Worm (Caenorhabditis elegans): Measurements from ENCODE around the gene aman-2.

Gene aman-2

DNA sequence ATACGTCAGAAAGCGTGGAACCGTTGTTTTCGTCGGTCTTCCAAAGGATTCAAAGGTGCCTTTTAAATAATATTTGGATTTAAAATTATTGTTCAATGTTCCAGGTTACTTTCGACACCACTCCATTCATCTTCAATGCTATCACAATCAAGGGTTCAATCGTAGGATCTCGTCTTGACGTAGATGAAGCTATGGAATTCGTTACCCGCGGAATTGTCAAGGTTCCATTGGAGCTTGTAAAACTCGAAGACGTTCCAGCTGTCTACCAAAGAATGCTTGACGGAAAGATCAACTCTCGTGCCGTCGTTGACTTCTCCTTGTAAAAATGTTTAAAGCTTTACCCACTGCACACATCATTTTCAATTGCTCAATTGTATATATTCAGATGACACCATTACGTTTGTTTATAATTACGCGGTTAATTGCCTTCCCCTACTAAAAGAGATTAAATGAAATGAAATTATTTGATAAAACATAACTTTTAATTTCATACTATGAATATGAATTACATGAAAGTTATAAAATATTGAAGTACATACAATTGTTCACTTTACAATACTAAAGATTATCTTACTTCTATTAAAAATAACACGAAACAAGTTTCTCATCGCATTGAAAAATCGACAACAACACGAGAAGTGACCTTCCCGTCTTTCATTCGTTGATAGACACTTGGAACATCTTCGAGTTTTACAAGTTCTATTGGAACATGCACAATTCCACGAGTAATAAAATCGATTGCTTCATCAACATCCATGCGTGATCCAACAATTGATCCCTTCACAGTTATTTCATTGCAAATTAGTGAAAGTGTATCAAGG is 43.7 kb downstream of the aman-2 start (continued):
- peak; percentile 62 for TF ChIP-seq snu-23 (GFP tag; optimal IDR thresholded peaks at IDR 0.05)
- TF ChIP-seq lin-39 (tag; optimal IDR thresholded peaks at IDR 0.05): peak; percentile 40
- peak; percentile 60 for TF ChIP-seq nhr-90 (tag; optimal IDR thresholded peaks at IDR 0.05; ENCODE audit: poor library complexity)
- no peak for TF ChIP-seq grh-1 (GFP tag; IDR thresholded peaks at IDR 0.05)
- TF ChIP-seq nhr-71 (tag; optimal IDR thresholded peaks at IDR 0.05): peak; percentile 53
- no peak for TF ChIP-seq nhr-84 (tag; optimal IDR thresholded peaks at IDR 0.05)
- no peak for TF ChIP-seq isw-1 (GFP tag; IDR thresholded peaks at IDR 0.05)
- TF ChIP-seq skn-1 (tag; optimal IDR thresholded peaks at IDR 0.05): peak; percentile 7
- no peak for TF ChIP-seq ceh-82 (tag; optimal IDR thresholded peaks at IDR 0.05)
- peak; percentile 61 for TF ChIP-seq C16A3.4 (tag; optimal IDR thresholded peaks at IDR 0.05)
- peak; percentile 12 to 37 (median 16) for TF ChIP-seq dpl-1 (GFP tag; optimal IDR thresholded peaks at IDR 0.05)
- TF ChIP-seq ama-1 (optimal IDR thresholded peaks at IDR 0.05): peak; percentile 94
- TF ChIP-seq aly-2 (tag; optimal IDR thresholded peaks at IDR 0.05): peak; percentile 77
- peak; percentile 72 for TF ChIP-seq nhr-19 (GFP tag; conservative IDR thresholded peaks at IDR 0.05)
- peak; percentile 50 for TF ChIP-seq pax-3 (tag; optimal IDR thresholded peaks at IDR 0.05)
- TF ChIP-seq sptf-1 (tag; optimal IDR thresholded peaks at IDR 0.05): no peak
- TF ChIP-seq elt-3 (tag; optimal IDR thresholded peaks at IDR 0.05): peak in 1 of 6 experiments; percentile 3

DNA sequence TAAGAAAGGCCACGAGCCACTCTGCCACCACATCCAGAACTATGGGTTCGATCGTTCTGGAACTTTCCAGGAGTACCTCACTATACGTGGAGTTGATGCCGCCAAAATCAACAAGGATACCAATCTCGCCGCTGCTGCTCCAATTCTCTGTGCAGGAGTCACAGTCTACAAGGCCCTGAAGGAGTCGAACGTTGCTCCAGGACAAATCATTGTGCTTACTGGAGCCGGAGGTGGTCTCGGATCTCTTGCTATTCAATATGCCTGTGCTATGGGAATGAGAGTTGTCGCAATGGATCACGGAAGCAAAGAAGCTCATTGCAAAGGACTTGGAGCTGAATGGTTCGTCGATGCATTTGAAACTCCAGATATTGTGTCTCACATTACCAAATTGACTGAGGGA is 44.4 kb downstream of the aman-2 start:
- no peak for TF ChIP-seq zip-4 (GFP tag; optimal IDR thresholded peaks at IDR 0.05)
- TF ChIP-seq ama-1 (optimal IDR thresholded peaks at IDR 0.05): peak; percentile 93
- TF ChIP-seq nhr-47 (tag; optimal IDR thresholded peaks at IDR 0.05): peak; percentile 9
- TF ChIP-seq elt-3 (tag; optimal IDR thresholded peaks at IDR 0.05): no peak
- TF ChIP-seq unc-86 (tag; optimal IDR thresholded peaks at IDR 0.05): no peak
- TF ChIP-seq nhr-237 (tag; optimal IDR thresholded peaks at IDR 0.05): no peak
- TF ChIP-seq efl-1 (optimal IDR thresholded peaks at IDR 0.05): no peak
- peak in 1 of 2 experiments; percentile 91 for TF ChIP-seq efl-1 (GFP tag; optimal IDR thresholded peaks at IDR 0.05 in 1 of 2)
- TF ChIP-seq C34B4.2 (tag; optimal IDR thresholded peaks at IDR 0.05): no peak
- no peak for TF ChIP-seq aly-2 (tag; optimal IDR thresholded peaks at IDR 0.05)

DNA sequence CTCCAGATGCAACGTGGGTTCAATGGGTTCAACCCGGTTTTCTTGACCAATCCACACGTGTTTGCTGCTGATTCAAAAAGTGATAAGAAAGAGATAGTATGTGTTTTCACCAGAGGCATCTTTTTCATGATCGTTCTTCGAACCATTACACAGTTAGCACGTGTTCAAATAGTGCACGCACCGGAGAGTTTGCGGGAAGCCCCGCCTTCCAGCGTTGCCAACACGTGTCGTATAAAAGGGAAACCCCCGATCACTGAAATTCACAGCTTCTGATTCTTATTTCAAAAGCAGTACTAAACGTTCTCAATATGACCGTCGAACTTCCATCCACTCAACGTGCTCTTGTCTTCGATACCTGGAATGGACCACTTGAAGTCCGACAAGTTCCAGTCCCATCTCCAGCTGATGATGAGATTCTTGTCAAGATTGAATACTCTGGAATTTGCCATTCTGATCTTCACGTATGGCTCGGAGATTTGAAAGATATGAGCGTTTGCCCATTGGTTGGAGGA is 45.0 kb downstream of the aman-2 start, which contains the start of gene adh-1:
Gene adh-1 (plus strand): TSS at position 261 of the 512 bp plus-strand sequence.
- TF ChIP-seq alr-1 (tag; optimal IDR thresholded peaks at IDR 0.05; ENCODE audit: borderline replicate concordance): no peak
- TF ChIP-seq rnt-1 (tag; optimal IDR thresholded peaks at IDR 0.05): peak; percentile 91
- no peak for TF ChIP-seq unc-62 (GFP tag; optimal IDR thresholded peaks at IDR 0.05)
- peak; percentile 97 for TF ChIP-seq nhr-71 (tag; optimal IDR thresholded peaks at IDR 0.05)
- TF ChIP-seq mab-9 (GFP tag; IDR thresholded peaks at IDR 0.05): no peak
- TF ChIP-seq aly-2 (tag; optimal IDR thresholded peaks at IDR 0.05): no peak
- TF ChIP-seq lin-15B (tag; optimal IDR thresholded peaks at IDR 0.05): no peak
- peak; percentile 1 for TF ChIP-seq C04F5.9 (tag; optimal IDR thresholded peaks at IDR 0.05)
- TF ChIP-seq nhr-11 (tag; optimal IDR thresholded peaks at IDR 0.05): peak; percentile 62
- peak; percentile 77 for TF ChIP-seq irx-1 (tag; optimal IDR thresholded peaks at IDR 0.05)
- TF ChIP-seq mdl-1 (tag; optimal IDR thresholded peaks at IDR 0.05): peak; percentile 25 to 99
- TF ChIP-seq unc-98 (GFP tag; IDR thresholded peaks at IDR 0.05): no peak
- no peak for TF ChIP-seq dsc-1 (tag; optimal IDR thresholded peaks at IDR 0.05)
- TF ChIP-seq hlh-4 (tag; optimal IDR thresholded peaks at IDR 0.05): no peak
- peak; percentile 62 for TF ChIP-seq lin-13 (GFP tag; optimal IDR thresholded peaks at IDR 0.05)
- peak; percentile 72 for TF ChIP-seq lin-39 (tag; optimal IDR thresholded peaks at IDR 0.05)
- peak; percentile 67 for TF ChIP-seq unc-130 (tag; optimal IDR thresholded peaks at IDR 0.05)
- no peak for TF ChIP-seq ceh-90 (tag; optimal IDR thresholded peaks at IDR 0.05)
- TF ChIP-seq sptf-1 (tag; optimal IDR thresholded peaks at IDR 0.05): no peak
- no peak for TF ChIP-seq egl-13 (tag; optimal IDR thresholded peaks at IDR 0.05)
- TF ChIP-seq aha-1 (tag; optimal IDR thresholded peaks at IDR 0.05): no peak
- TF ChIP-seq grh-1 (GFP tag; IDR thresholded peaks at IDR 0.05): no peak
- no peak for TF ChIP-seq Y116A8C.19 (tag; optimal IDR thresholded peaks at IDR 0.05; ENCODE audit: borderline replicate concordance)
- TF ChIP-seq ceh-63 (GFP tag; optimal IDR thresholded peaks at IDR 0.05): no peak
- TF ChIP-seq swsn-7 (tag; optimal IDR thresholded peaks at IDR 0.05): peak; percentile 56
- TF ChIP-seq ztf-4 (tag; optimal IDR thresholded peaks at IDR 0.05): peak; percentile 56
- TF ChIP-seq lsy-2 (tag; optimal IDR thresholded peaks at IDR 0.05): peak; percentile 48 to 82
- TF ChIP-seq isw-1 (GFP tag; IDR thresholded peaks at IDR 0.05): no peak
- TF ChIP-seq xbp-1 (tag; optimal IDR thresholded peaks at IDR 0.05): peak; percentile 61
- peak; percentile 97 for TF ChIP-seq lin-14 (GFP tag; optimal IDR thresholded peaks at IDR 0.05)

Measured in whole organism, L1 larva.